Fruit fly (Drosophila melanogaster) whole organism, wandering third instar larva: ENCODE measurements around the gene CG33271.

ENCODE experiments used
- Abd-B ChIP-seq: fragments of >200 bp; optimal IDR thresholded peaks from 2 replicates; lab custom pipeline; 2017; ENCODE audit warnings: missing biosample characterization, missing genetic modification characterization
- CG32264 ChIP-seq: fragments of 200-800 bp; sonication (Bioruptor generic); optimal IDR thresholded peaks from 2 replicates; lab custom pipeline; 2016; ENCODE audit warnings: missing biosample characterization, missing genetic modification characterization
- CrebA ChIP-seq: fragments of 200-800 bp; sonication (Bioruptor generic); optimal IDR thresholded peaks from 2 replicates; lab custom pipeline; 2016; ENCODE audit warnings: missing biosample characterization, mild to moderate bottlenecking, missing genetic modification characterization, borderline replicate concordance
- Dfd ChIP-seq: fragments of >200 bp; optimal IDR thresholded peaks from 2 replicates; lab custom pipeline; 2017; ENCODE audit warnings: missing biosample characterization, missing genetic modification characterization
- Dif ChIP-seq: fragments of 200-275, 200-300 bp; sonication (Bioruptor generic); optimal IDR thresholded peaks from 2 replicates; lab custom pipeline; 2018; ENCODE audit warnings: missing biosample characterization, missing genetic modification characterization; ENCODE audit not compliant: partially characterized antibody
- GATAd ChIP-seq: sonication (Bioruptor generic); optimal IDR thresholded peaks from 2 replicates; lab custom pipeline; 2016; ENCODE audit warnings: missing biosample characterization, missing genetic modification characterization
- HLH106 ChIP-seq: fragments of 200-800 bp; optimal IDR thresholded peaks from 3 replicates; lab custom pipeline; 2019; ENCODE audit warnings: missing biosample characterization, mild to moderate bottlenecking, missing genetic modification characterization, moderate library complexity
- Hnf4 ChIP-seq: fragments of 200-800 bp; sonication (Bioruptor generic); optimal IDR thresholded peaks from 2 replicates; lab custom pipeline; 2016; ENCODE audit warnings: missing biosample characterization, mild to moderate bottlenecking, missing genetic modification characterization
- Hr78 ChIP-seq: fragments of >200 bp; optimal IDR thresholded peaks from 2 replicates; lab custom pipeline; 2017; ENCODE audit warnings: missing biosample characterization, missing genetic modification characterization
- Hr83 ChIP-seq: fragments of 200-300 bp; sonication (Bioruptor generic); optimal IDR thresholded peaks from 2 replicates; lab custom pipeline; 2016; ENCODE audit warnings: missing biosample characterization, mild to moderate bottlenecking, missing genetic modification characterization, moderate library complexity; ENCODE audit not compliant: poor library complexity, severe bottlenecking
- Jra ChIP-seq: sonication (Bioruptor generic); optimal IDR thresholded peaks from 2 replicates; lab custom pipeline; 2016; ENCODE audit warnings: missing biosample characterization, missing genetic modification characterization
- Mio ChIP-seq: sonication (Bioruptor generic); optimal IDR thresholded peaks from 2 replicates; lab custom pipeline; 2016; ENCODE audit warnings: missing biosample characterization, missing genetic modification characterization
- Myc ChIP-seq: fragments of >200 bp; optimal IDR thresholded peaks from 2 replicates; lab custom pipeline; 2017
- N ChIP-seq: fragments of >200 bp; optimal IDR thresholded peaks from 2 replicates; lab custom pipeline; 2018; ENCODE audit warnings: missing biosample characterization, missing external identifiers, missing genetic modification characterization
- OdsH ChIP-seq: fragments of 200-800 bp; sonication (Bioruptor generic); optimal IDR thresholded peaks from 2 replicates; lab custom pipeline; 2016; ENCODE audit warnings: missing biosample characterization, mild to moderate bottlenecking, missing genetic modification characterization
- Rel ChIP-seq, 2 experiments: fragments of 200-800 bp; sonication (Bioruptor generic) in 1 of 2; optimal IDR thresholded peaks; 2 replicates in 1 of 2; 3 replicates in 1 of 2; lab custom pipeline; 2016 to 2019; ENCODE audit warnings: mild to moderate bottlenecking in 2 of 2, missing biosample characterization in 2 of 2, missing genetic modification characterization in 2 of 2, moderate library complexity in 1 of 2
- Sp1 ChIP-seq: fragments of 200-800 bp; sonication (Bioruptor generic); optimal IDR thresholded peaks from 3 replicates; lab custom pipeline; 2019; ENCODE audit warnings: missing biosample characterization, mild to moderate bottlenecking, missing genetic modification characterization, moderate library complexity
- Vsx2 ChIP-seq: fragments of 200-300, 225-300 bp; sonication (Bioruptor generic); optimal IDR thresholded peaks from 2 replicates; lab custom pipeline; 2018; ENCODE audit warnings: missing biosample characterization, missing genetic modification characterization; ENCODE audit not compliant: partially characterized antibody
- br ChIP-seq: fragments of 200-800 bp; sonication (Bioruptor generic); optimal IDR thresholded peaks from 2 replicates; lab custom pipeline; 2016; ENCODE audit warnings: missing biosample characterization, missing genetic modification characterization
- brk ChIP-seq: fragments of 200-800 bp; sonication (Bioruptor generic); optimal IDR thresholded peaks from 2 replicates; lab custom pipeline; 2016; ENCODE audit warnings: missing biosample characterization, mild to moderate bottlenecking, missing genetic modification characterization
- dl ChIP-seq, 2 experiments: fragments of 175-275, 200-275 bp in 1 of 2; fragments of 200-275 bp in 1 of 2; sonication (Bioruptor generic); optimal IDR thresholded peaks; lab custom pipeline; 2018; ENCODE audit warnings: mild to moderate bottlenecking in 2 of 2, missing biosample characterization in 2 of 2, missing genetic modification characterization in 2 of 2, moderate library complexity in 2 of 2; ENCODE audit not compliant: partially characterized antibody in 2 of 2, insufficient read depth in 1 of 2
- dsf ChIP-seq: sonication (Bioruptor generic); optimal IDR thresholded peaks from 2 replicates; lab custom pipeline; 2016; ENCODE audit warnings: missing biosample characterization, missing genetic modification characterization, borderline replicate concordance
- foxo ChIP-seq, 2 experiments: fragments of 200-800 bp; sonication (Bioruptor generic); optimal IDR thresholded peaks; 2 replicates in 1 of 2; 3 replicates in 1 of 2; lab custom pipeline; 2016 to 2017; ENCODE audit warnings: missing biosample characterization in 2 of 2, missing genetic modification characterization in 2 of 2
- fru ChIP-seq: fragments of 200-800 bp; sonication (Bioruptor generic); optimal IDR thresholded peaks from 3 replicates; lab custom pipeline; 2016; ENCODE audit warnings: missing biosample characterization, mild to moderate bottlenecking, missing genetic modification characterization
- h ChIP-seq: fragments of 200-800 bp; sonication (Bioruptor generic); optimal IDR thresholded peaks from 3 replicates; lab custom pipeline; 2016; ENCODE audit warnings: missing biosample characterization, mild to moderate bottlenecking, missing genetic modification characterization
- jim ChIP-seq: fragments of 175-275, 200-325 bp; sonication (Bioruptor generic); optimal IDR thresholded peaks from 2 replicates; lab custom pipeline; 2016; ENCODE audit warnings: missing biosample characterization, mild to moderate bottlenecking, missing genetic modification characterization
- lola ChIP-seq: fragments of >200 bp; optimal IDR thresholded peaks from 2 replicates; lab custom pipeline; 2017; ENCODE audit warnings: missing biosample characterization, missing genetic modification characterization
- pan ChIP-seq: fragments of >200 bp; optimal IDR thresholded peaks from 2 replicates; lab custom pipeline; 2017
- psq ChIP-seq: fragments of 200-800 bp; sonication (Bioruptor generic); optimal IDR thresholded peaks from 3 replicates; lab custom pipeline; 2017; ENCODE audit warnings: missing biosample characterization, mild to moderate bottlenecking, missing genetic modification characterization, moderate library complexity
- rgr ChIP-seq: fragments of 200-800 bp; sonication (Bioruptor generic); optimal IDR thresholded peaks from 3 replicates; lab custom pipeline; 2016; ENCODE audit warnings: missing biosample characterization, mild to moderate bottlenecking, missing genetic modification characterization
- sage ChIP-seq: fragments of 200-800 bp; sonication (Bioruptor generic); optimal IDR thresholded peaks from 2 replicates; lab custom pipeline; 2016; ENCODE audit warnings: missing biosample characterization, mild to moderate bottlenecking, missing genetic modification characterization
- sv ChIP-seq: fragments of 200-800 bp; sonication (Bioruptor generic); optimal IDR thresholded peaks from 3 replicates; lab custom pipeline; 2016; ENCODE audit warnings: missing biosample characterization, missing genetic modification characterization
- tai ChIP-seq: sonication (Bioruptor generic); optimal IDR thresholded peaks from 2 replicates; lab custom pipeline; 2016; ENCODE audit warnings: missing biosample characterization, missing genetic modification characterization
- usp ChIP-seq: fragments of >200 bp; optimal IDR thresholded peaks from 2 replicates; lab custom pipeline; 2017; ENCODE audit warnings: missing biosample characterization, missing genetic modification characterization
- woc ChIP-seq: sonication (Bioruptor generic); optimal IDR thresholded peaks from 2 replicates; lab custom pipeline; 2016; ENCODE audit warnings: missing biosample characterization, mild to moderate bottlenecking, missing genetic modification characterization

The CG33271 gene

DNA sequence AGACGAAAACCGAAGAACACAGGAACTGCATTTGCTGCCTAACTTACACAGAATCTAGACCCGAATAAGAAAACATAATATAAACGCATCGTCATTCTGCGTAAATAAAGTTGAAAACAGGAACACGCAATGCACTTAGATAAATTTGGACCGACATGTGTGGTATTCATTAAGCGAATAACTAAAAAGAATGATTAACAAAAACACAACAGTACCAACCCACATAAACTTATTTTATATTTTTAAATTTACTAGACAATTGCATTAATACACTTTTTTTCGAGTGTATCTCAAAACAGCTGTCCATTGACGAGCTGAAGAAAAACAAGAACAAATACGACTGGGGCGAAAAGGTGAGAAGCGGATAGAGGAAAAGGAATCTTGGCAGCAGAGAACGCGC lies 23.0 kb downstream of the CG33271 start (continued):
- TF ChIP-seq CrebA (no peak), Sp1 (peak; percentile 38), h (GFP tag; lab: Kevin White, UChicago) (peak; percentile 72), usp (GFP tag; lab: Kevin White, UChicago) (no peak), Hr78 (GFP tag; lab: Kevin White, UChicago) (no peak), sage (GFP tag; lab: Kevin White, UChicago) (peak; percentile 54), CG32264 (GFP tag; lab: Kevin White, UChicago) (no peak), woc (GFP tag; lab: Kevin White, UChicago) (no peak), Rel (GFP tag; optimal IDR thresholded peaks at IDR 0.05; lab: Kevin White, UChicago) (no peak), Rel (tag; optimal IDR thresholded peaks at IDR 0.05; lab: Kevin White, UChicago) (no peak), GATAd (GFP tag; lab: Kevin White, UChicago) (no peak), dsf (GFP tag; lab: Kevin White, UChicago) (no peak)

- TF ChIP-seq tai (GFP tag; lab: Kevin White, UChicago) = peak; percentile 54
- TF ChIP-seq HLH106 = no peak
These were observed 23.6 kb downstream of the CG33271 start for dm6 chr3L:11553672-11554068.

dm6 chr3L:11552996-11553671 lies 24.2 kb downstream of the CG33271 start:
- TF ChIP-seq sage (GFP tag; lab: Kevin White, UChicago) = peak; percentile 36
- peak; percentile 80 for TF ChIP-seq psq (GFP tag; lab: Kevin White, UChicago)
- TF ChIP-seq HLH106 = no peak
- TF ChIP-seq Hr83 (GFP tag; lab: Kevin White, UChicago) = no peak
- TF ChIP-seq brk = peak; percentile 79
- no peak for TF ChIP-seq tai (GFP tag; lab: Kevin White, UChicago)
- no peak for TF ChIP-seq Myc
- TF ChIP-seq lola = no peak
- no peak for TF ChIP-seq Dfd
- peak; percentile 86 for TF ChIP-seq CrebA
- peak; percentile 1 for TF ChIP-seq br (GFP tag; lab: Kevin White, UChicago)
- TF ChIP-seq h (GFP tag; lab: Kevin White, UChicago) = peak; percentile 66
- TF ChIP-seq Vsx2 (GFP tag; lab: Kevin White, UChicago) = peak; percentile 65
- peak; percentile 90 for TF ChIP-seq fru
- TF ChIP-seq OdsH (GFP tag; lab: Kevin White, UChicago) = peak; percentile 35
- TF ChIP-seq woc (GFP tag; lab: Kevin White, UChicago) = peak; percentile 0
- TF ChIP-seq pan (lab: Kevin White, UChicago) = no peak
- TF ChIP-seq dl (GFP tag; optimal IDR thresholded peaks at IDR 0.05; lab: Kevin White, UChicago; ENCODE audit: insufficient read depth in 1 of 2, partially characterized antibody in 2 of 2) = peak; percentile 88 to 95
- peak; percentile 32 for TF ChIP-seq Jra (GFP tag; lab: Kevin White, UChicago)
- peak in 1 of 2 experiments; percentile 3 for TF ChIP-seq foxo (GFP tag; optimal IDR thresholded peaks at IDR 0.05; lab: Kevin White, UChicago)
- TF ChIP-seq Dif (GFP tag; lab: Kevin White, UChicago) = peak; percentile 99
- peak; percentile 24 for TF ChIP-seq CG32264 (GFP tag; lab: Kevin White, UChicago)
- TF ChIP-seq N = peak; percentile 70
- peak; percentile 47 for TF ChIP-seq Sp1
- TF ChIP-seq Hr78 (GFP tag; lab: Kevin White, UChicago) = no peak
- TF ChIP-seq rgr (GFP tag; lab: Kevin White, UChicago) = peak; percentile 25
- TF ChIP-seq Rel (GFP tag; optimal IDR thresholded peaks at IDR 0.05; lab: Kevin White, UChicago) = peak; percentile 34
- TF ChIP-seq Rel (tag; optimal IDR thresholded peaks at IDR 0.05; lab: Kevin White, UChicago) = peak; percentile 41
- no peak for TF ChIP-seq jim (GFP tag; lab: Kevin White, UChicago)
- no peak for TF ChIP-seq Mio (GFP tag; lab: Kevin White, UChicago)
- no peak for TF ChIP-seq sv (GFP tag; lab: Kevin White, UChicago)
- peak; percentile 17 for TF ChIP-seq Hnf4 (GFP tag; lab: Kevin White, UChicago)
- TF ChIP-seq Abd-B (GFP tag; lab: Kevin White, UChicago) = peak; percentile 34
